Fruit fly (Drosophila melanogaster) S2 (cell line): Measurements from ENCODE around the gene btl.

ENCODE experiments used
- CG8478 ChIP-seq: fragments of >200 bp; optimal IDR thresholded peaks from 2 replicates; lab custom pipeline; 2018
- CTCF ChIP-seq, 2 experiments: fragments of >200 bp; optimal IDR thresholded peaks; 2 replicates each; lab custom pipeline; 2018

DNA sequence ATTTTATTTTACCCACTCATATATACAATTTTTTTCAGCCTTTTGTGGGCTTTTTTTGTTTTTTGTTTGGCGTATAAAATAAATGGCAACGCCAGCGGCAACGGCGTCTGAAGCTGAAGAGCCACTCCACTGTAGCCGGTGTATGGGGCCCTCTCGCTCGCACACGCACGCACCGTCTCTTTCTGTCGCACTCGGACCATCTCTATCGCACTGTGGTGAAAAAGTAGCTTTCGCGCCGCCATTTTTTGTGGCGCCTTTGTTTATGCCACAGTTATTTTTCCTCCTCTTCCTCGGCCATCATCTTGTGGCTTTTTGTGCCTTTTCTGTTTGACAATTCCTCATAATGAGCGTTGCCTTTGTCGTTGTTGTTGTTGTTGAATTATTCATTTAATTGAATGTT lies 46.5 kb downstream of the btl start:
- no peak for TF ChIP-seq CG8478
- no peak for TF ChIP-seq CTCF (optimal IDR thresholded peaks at IDR 0.05; lab: Kevin White, UChicago)
